Worm (Caenorhabditis elegans): ENCODE results near the gene Y48G9A.9.
A peak's percentile ranks its signal among the peaks of the same experiment; 100 is the strongest.

Y48G9A.9 gene

DNA sequence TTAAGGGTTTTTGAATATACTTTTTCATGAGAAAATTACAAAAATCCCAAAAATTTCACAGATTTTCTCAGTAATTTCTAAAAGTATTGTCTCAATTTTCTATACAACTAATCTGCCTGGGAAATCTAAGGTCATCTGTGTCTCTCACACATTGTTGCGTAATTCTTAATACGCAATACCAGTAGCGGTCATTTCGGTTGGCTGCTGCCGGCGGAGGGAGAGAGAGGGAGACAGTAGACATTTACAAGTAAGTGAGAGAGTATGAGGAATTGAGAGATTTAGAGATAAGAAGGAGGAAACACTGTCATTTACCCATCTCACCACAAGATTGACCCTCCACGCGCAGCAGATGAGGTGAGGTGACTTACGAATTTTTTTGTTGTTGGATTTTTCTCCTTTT, 33.4 kb downstream of the Y48G9A.9 start (continued):
- peak; percentile 87 for TF ChIP-seq nhr-85 (tag)
- no peak for TF ChIP-seq C04F5.9 (tag; optimal IDR thresholded peaks at IDR 0.05)
- no peak for TF ChIP-seq C16A3.4 (tag; optimal IDR thresholded peaks at IDR 0.05)
- TF ChIP-seq efl-3 (GFP tag; optimal IDR thresholded peaks at IDR 0.05) = no peak
- TF ChIP-seq fkh-4 (tag; optimal IDR thresholded peaks at IDR 0.05; ENCODE audit: borderline replicate concordance) = no peak
- no peak for TF ChIP-seq xbp-1 (tag; optimal IDR thresholded peaks at IDR 0.05)
- TF ChIP-seq skn-1 (tag; optimal IDR thresholded peaks at IDR 0.05) = no peak
- TF ChIP-seq nhr-19 (GFP tag; conservative IDR thresholded peaks at IDR 0.05) = no peak
- no peak for TF ChIP-seq nhr-11 (tag; optimal IDR thresholded peaks at IDR 0.05)
- TF ChIP-seq zag-1 (tag; optimal IDR thresholded peaks at IDR 0.05) = no peak
- no peak for TF ChIP-seq mab-9 (GFP tag; IDR thresholded peaks at IDR 0.05)
- no peak for TF ChIP-seq F16B12.6 (tag; optimal IDR thresholded peaks at IDR 0.05)
- TF ChIP-seq fos-1 (tag; optimal IDR thresholded peaks at IDR 0.05) = no peak
- TF ChIP-seq unc-98 (GFP tag; IDR thresholded peaks at IDR 0.05) = no peak
- no peak for TF ChIP-seq nhr-12 (tag; optimal IDR thresholded peaks at IDR 0.05)
- TF ChIP-seq alr-1 (tag; optimal IDR thresholded peaks at IDR 0.05; ENCODE audit: borderline replicate concordance) = no peak
- TF ChIP-seq tbx-2 (tag; optimal IDR thresholded peaks at IDR 0.05) = peak; percentile 23
- no peak for TF ChIP-seq ztf-11 (tag; optimal IDR thresholded peaks at IDR 0.05)
- TF ChIP-seq hlh-17 (GFP tag; optimal IDR thresholded peaks at IDR 0.05; ENCODE audit: borderline replicate concordance) = no peak
- TF ChIP-seq nhr-77 (tag; optimal IDR thresholded peaks at IDR 0.05) = no peak
- TF ChIP-seq lin-39 (tag; optimal IDR thresholded peaks at IDR 0.05) = no peak
- TF ChIP-seq isw-1 (GFP tag; IDR thresholded peaks at IDR 0.05) = no peak
- peak; percentile 57 for TF ChIP-seq snu-23 (GFP tag; optimal IDR thresholded peaks at IDR 0.05)
- no peak for TF ChIP-seq nhr-28 (tag; optimal IDR thresholded peaks at IDR 0.05)
- no peak for TF ChIP-seq nhr-90 (tag; optimal IDR thresholded peaks at IDR 0.05; ENCODE audit: poor library complexity)
- no peak for TF ChIP-seq pax-3 (tag; optimal IDR thresholded peaks at IDR 0.05)
- no peak for TF ChIP-seq pag-3 (tag; optimal IDR thresholded peaks at IDR 0.05; ENCODE audit: borderline replicate concordance, insufficient read depth)
- TF ChIP-seq ceh-88 (GFP tag; IDR thresholded peaks at IDR 0.05) = no peak
- TF ChIP-seq efl-1 (optimal IDR thresholded peaks at IDR 0.05) = peak; percentile 24 to 38
- peak; percentile 14 to 89 for TF ChIP-seq efl-1 (GFP tag; optimal IDR thresholded peaks at IDR 0.05 in 1 of 2)
- no peak for TF ChIP-seq unc-62 (GFP tag; optimal IDR thresholded peaks at IDR 0.05)
- TF ChIP-seq lin-35 (GFP tag; optimal IDR thresholded peaks at IDR 0.05) = peak; percentile 19 to 46
- no peak for TF ChIP-seq ceh-82 (tag; optimal IDR thresholded peaks at IDR 0.05)
- TF ChIP-seq ceh-90 (tag; optimal IDR thresholded peaks at IDR 0.05) = no peak
- no peak for TF ChIP-seq aly-2 (tag; optimal IDR thresholded peaks at IDR 0.05)
- TF ChIP-seq ets-5 (GFP tag; IDR thresholded peaks at IDR 0.05) = no peak
- TF ChIP-seq irx-1 (tag; optimal IDR thresholded peaks at IDR 0.05) = no peak
- TF ChIP-seq nhr-71 (tag; optimal IDR thresholded peaks at IDR 0.05) = no peak
- peak; percentile 23 to 39 for TF ChIP-seq lsy-2 (tag; optimal IDR thresholded peaks at IDR 0.05)
- peak; percentile 21 for TF ChIP-seq nhr-20 (tag; optimal IDR thresholded peaks at IDR 0.05)
- TF ChIP-seq fkh-10 (GFP tag; optimal IDR thresholded peaks at IDR 0.05) = no peak
- TF ChIP-seq ceh-63 (GFP tag; optimal IDR thresholded peaks at IDR 0.05) = no peak
- peak; percentile 11 for TF ChIP-seq swsn-7 (tag; optimal IDR thresholded peaks at IDR 0.05)
- no peak for TF ChIP-seq C34B4.2 (tag; optimal IDR thresholded peaks at IDR 0.05)
- no peak for TF ChIP-seq lin-13 (GFP tag; optimal IDR thresholded peaks at IDR 0.05)

- no peak for TF ChIP-seq nhr-84 (tag; optimal IDR thresholded peaks at IDR 0.05)
- no peak for TF ChIP-seq elt-3 (tag; optimal IDR thresholded peaks at IDR 0.05)
- TF ChIP-seq efl-1 (optimal IDR thresholded peaks at IDR 0.05) = no peak
- TF ChIP-seq efl-1 (GFP tag; optimal IDR thresholded peaks at IDR 0.05 in 1 of 2) = peak in 1 of 2 experiments; percentile 70
Observed at ce11 chrIII:2129377-2129776, 36.9 kb downstream of the Y48G9A.9 start.

Data from whole organism, L1 larva.